Worm (Caenorhabditis elegans) whole organism, late embryonic: Measurements from ENCODE around the gene nhr-236.

Experiments used
- C08G9.2 ChIP-seq: sonication (generic microtip); optimal IDR thresholded peaks from 2 replicates; lab custom pipeline; 2016; ENCODE audit warnings: mild to moderate bottlenecking, missing genetic modification characterization, moderate library complexity, missing compliant biosample characterization
- C38D4.7 ChIP-seq: fragments of 200-800 bp; sonication (Bioruptor generic); optimal IDR thresholded peaks from 2 replicates; lab custom pipeline; 2018; ENCODE audit warnings: mild to moderate bottlenecking, missing genetic modification characterization, moderate library complexity, missing compliant biosample characterization
- T23F11.4 ChIP-seq: fragments of 200-800 bp; sonication (Bioruptor generic); optimal IDR thresholded peaks from 2 replicates; lab custom pipeline; 2018; ENCODE audit warnings: mild to moderate bottlenecking, missing genetic modification characterization, missing compliant biosample characterization
- ahr-1 ChIP-seq: sonication (generic microtip); optimal IDR thresholded peaks from 2 replicates; lab custom pipeline; 2016; ENCODE audit warnings: missing genetic modification characterization, missing compliant biosample characterization
- ceh-18 ChIP-seq: sonication (generic microtip); optimal IDR thresholded peaks from 2 replicates; lab custom pipeline; 2016; ENCODE audit warnings: missing genetic modification characterization, missing compliant biosample characterization
- ceh-2 ChIP-seq: sonication (generic microtip); optimal IDR thresholded peaks from 2 replicates; lab custom pipeline; 2016; ENCODE audit warnings: missing genotype, missing genetic modification characterization, missing compliant biosample characterization
- ceh-22 ChIP-seq: sonication (generic microtip); optimal IDR thresholded peaks from 2 replicates; lab custom pipeline; 2017; ENCODE audit warnings: missing biosample characterization, missing genetic modification characterization
- ceh-24 ChIP-seq: sonication (generic microtip); optimal IDR thresholded peaks from 2 replicates; lab custom pipeline; 2016; ENCODE audit warnings: mild to moderate bottlenecking, missing genetic modification characterization, missing compliant biosample characterization
- ceh-31 ChIP-seq: sonication (generic microtip); optimal IDR thresholded peaks from 2 replicates; lab custom pipeline; 2016; ENCODE audit warnings: missing genetic modification characterization, missing compliant biosample characterization
- ceh-45 ChIP-seq: fragments of 200-800 bp; sonication (Bioruptor generic); IDR thresholded peaks from 2 replicates; pipeline ENCODE4 v1.3.6; 2022; ENCODE audit warnings: missing genetic modification reagents, missing genetic modification characterization, missing compliant biosample characterization
- ceh-6 ChIP-seq: fragments of 200-800 bp; sonication (Bioruptor generic); optimal IDR thresholded peaks from 2 replicates; lab custom pipeline; 2018; ENCODE audit warnings: mild to moderate bottlenecking, missing genetic modification characterization, missing compliant biosample characterization
- ceh-9 ChIP-seq: sonication (generic microtip); optimal IDR thresholded peaks from 2 replicates; lab custom pipeline; 2016; ENCODE audit warnings: mild to moderate bottlenecking, missing genetic modification characterization, inconsistent platforms, missing compliant biosample characterization
- che-1 ChIP-seq: sonication (generic microtip); optimal IDR thresholded peaks from 2 replicates; lab custom pipeline; 2016; ENCODE audit warnings: mild to moderate bottlenecking, missing genetic modification characterization, missing compliant biosample characterization
- dmd-4 ChIP-seq: sonication (generic microtip); optimal IDR thresholded peaks from 2 replicates; lab custom pipeline; 2016; ENCODE audit warnings: borderline replicate concordance, missing genetic modification characterization, missing compliant biosample characterization
- elt-2 ChIP-seq: sonication (generic microtip); optimal IDR thresholded peaks from 2 replicates; lab custom pipeline; 2016; ENCODE audit warnings: missing genetic modification reagents, missing genetic modification characterization, missing compliant biosample characterization
- elt-4 ChIP-seq: sonication (generic microtip); optimal IDR thresholded peaks from 2 replicates; lab custom pipeline; 2016; ENCODE audit warnings: missing genetic modification characterization, missing compliant biosample characterization
- eyg-1 ChIP-seq: sonication (generic microtip); optimal IDR thresholded peaks from 2 replicates; lab custom pipeline; 2016; ENCODE audit warnings: missing genotype, missing genetic modification characterization, missing compliant biosample characterization
- fkh-10 ChIP-seq: fragments of 150-350 bp; optimal IDR thresholded peaks from 2 replicates; lab custom pipeline; 2014; ENCODE audit warnings: missing biosample characterization, missing genetic modification reagents, missing genetic modification characterization
- fkh-6 ChIP-seq: sonication (generic microtip); optimal IDR thresholded peaks from 2 replicates; lab custom pipeline; 2016; ENCODE audit warnings: missing genetic modification characterization, missing compliant biosample characterization
- hlh-8 ChIP-seq: sonication (generic microtip); optimal IDR thresholded peaks from 2 replicates; lab custom pipeline; 2016; ENCODE audit warnings: missing genotype, missing genetic modification characterization, missing compliant biosample characterization
- lim-6 ChIP-seq: sonication (generic microtip); optimal IDR thresholded peaks from 2 replicates; lab custom pipeline; 2016; ENCODE audit warnings: missing genetic modification characterization, missing compliant biosample characterization
- madf-2 ChIP-seq: sonication (generic microtip); optimal IDR thresholded peaks from 2 replicates; lab custom pipeline; 2017; ENCODE audit warnings: missing genetic modification characterization, missing compliant biosample characterization
- nfya-1 ChIP-seq: sonication (generic microtip); optimal IDR thresholded peaks from 2 replicates; lab custom pipeline; 2017; ENCODE audit warnings: missing genetic modification characterization, mild to moderate bottlenecking, missing compliant biosample characterization, antibody characterized with exemption, moderate library complexity
- pag-3 ChIP-seq: sonication (generic microtip); optimal IDR thresholded peaks from 2 replicates; lab custom pipeline; 2016; ENCODE audit warnings: missing compliant biosample characterization, missing genetic modification characterization, borderline replicate concordance
- pat-9 ChIP-seq: fragments of 200-800 bp; sonication (Bioruptor generic); optimal IDR thresholded peaks from 2 replicates; lab custom pipeline; 2018; ENCODE audit warnings: mild to moderate bottlenecking, missing genetic modification characterization, moderate library complexity, missing compliant biosample characterization
- pha-2 ChIP-seq: sonication (generic microtip); optimal IDR thresholded peaks from 2 replicates; lab custom pipeline; 2017; ENCODE audit warnings: mild to moderate bottlenecking, missing genetic modification characterization, missing compliant biosample characterization
- pros-1 ChIP-seq: fragments of 150-350 bp; optimal IDR thresholded peaks from 2 replicates; lab custom pipeline; 2014; ENCODE audit warnings: missing biosample characterization, missing genetic modification reagents, missing genetic modification characterization
- sdc-2 ChIP-seq: sonication (generic microtip); optimal IDR thresholded peaks from 2 replicates; lab custom pipeline; 2016; ENCODE audit warnings: missing genotype, missing genetic modification characterization, missing compliant biosample characterization
- sox-4 ChIP-seq: sonication (generic microtip); optimal IDR thresholded peaks from 2 replicates; lab custom pipeline; 2017; ENCODE audit warnings: mild to moderate bottlenecking, missing genetic modification characterization, inconsistent platforms, missing compliant biosample characterization
- syd-9 ChIP-seq: sonication (generic microtip); optimal IDR thresholded peaks from 2 replicates; lab custom pipeline; 2016; ENCODE audit warnings: mild to moderate bottlenecking, missing genetic modification characterization, moderate library complexity, missing compliant biosample characterization
- tbx-2 ChIP-seq: sonication (generic microtip); optimal IDR thresholded peaks from 2 replicates; lab custom pipeline; 2016; ENCODE audit warnings: missing genetic modification characterization, missing compliant biosample characterization
- ttx-3 ChIP-seq: sonication (generic microtip); optimal IDR thresholded peaks from 2 replicates; lab custom pipeline; 2016; ENCODE audit warnings: missing genetic modification reagents, missing genetic modification characterization, missing compliant biosample characterization
- unc-3 ChIP-seq, 2 experiments: fragments of 200-800 bp in 1 of 2; sonication (Bioruptor generic) in 1 of 2; sonication (generic microtip) in 1 of 2; conservative IDR thresholded peaks in 1 of 2; optimal IDR thresholded peaks in 1 of 2; 2 replicates each; pipeline versions ENCODE4 v1.3.6 to Lab custom; 2016 to 2022; ENCODE audit warnings: missing compliant biosample characterization in 2 of 2, missing genetic modification characterization in 2 of 2, missing genetic modification reagents in 1 of 2
- unc-55 ChIP-seq: sonication (generic microtip); optimal IDR thresholded peaks from 2 replicates; lab custom pipeline; 2017; ENCODE audit warnings: missing biosample characterization, missing genetic modification reagents, missing genetic modification characterization
- unc-86 ChIP-seq: sonication (generic microtip); optimal IDR thresholded peaks from 2 replicates; lab custom pipeline; 2016; ENCODE audit warnings: missing genetic modification characterization, missing compliant biosample characterization
- ztf-16 ChIP-seq: sonication (generic microtip); optimal IDR thresholded peaks from 2 replicates; lab custom pipeline; 2017; ENCODE audit warnings: missing genetic modification characterization, missing compliant biosample characterization

nhr-236 gene

ce11 chrIV:2298388-2298787 lies 31.1 kb downstream of the nhr-236 start:
- no peak for TF ChIP-seq ahr-1 (tag; lab: Kevin White, UChicago)
- no peak for TF ChIP-seq unc-55 (GFP tag; lab: Kevin White, UChicago)
- no peak for TF ChIP-seq syd-9
- no peak for TF ChIP-seq dmd-4
- no peak for TF ChIP-seq ceh-22 (tag; lab: Kevin White, UChicago)
- no peak for TF ChIP-seq unc-86 (tag; lab: Kevin White, UChicago)
- TF ChIP-seq fkh-10 (GFP tag; lab: Kevin White, UChicago), result no peak
- no peak for TF ChIP-seq eyg-1 (tag; lab: Kevin White, UChicago)
- TF ChIP-seq ceh-2 (tag; lab: Kevin White, UChicago), result no peak
- TF ChIP-seq elt-4 (tag; lab: Kevin White, UChicago), result no peak
- no peak for TF ChIP-seq ttx-3 (tag; lab: Kevin White, UChicago)
- no peak for TF ChIP-seq lim-6
- no peak for TF ChIP-seq C08G9.2 (tag; lab: Kevin White, UChicago)
- no peak for TF ChIP-seq unc-3 (GFP tag; conservative IDR thresholded peaks at IDR 0.05; lab: Robert Waterston, UW)
- TF ChIP-seq unc-3 (tag; optimal IDR thresholded peaks at IDR 0.05; lab: Kevin White, UChicago), result no peak
- no peak for TF ChIP-seq C38D4.7 (GFP tag; lab: Kevin White, UChicago)
- TF ChIP-seq pros-1 (tag; lab: Kevin White, UChicago), result no peak
- no peak for TF ChIP-seq sdc-2 (tag; lab: Kevin White, UChicago)
- no peak for TF ChIP-seq T23F11.4

ce11 chrIV:2296639-2297038 lies 32.8 kb downstream of the nhr-236 start:
- TF ChIP-seq unc-55 (GFP tag; lab: Kevin White, UChicago), result peak; percentile 61
- TF ChIP-seq C08G9.2 (tag; lab: Kevin White, UChicago), result no peak
- no peak for TF ChIP-seq pat-9 (tag; lab: Kevin White, UChicago)

ce11 chrIV:2292119-2292518 lies 37.3 kb downstream of the nhr-236 start:
- TF ChIP-seq ceh-9 (tag; lab: Kevin White, UChicago), result no peak
- TF ChIP-seq elt-4 (tag; lab: Kevin White, UChicago), result no peak
- TF ChIP-seq lim-6, result no peak
- TF ChIP-seq madf-2 (tag; lab: Kevin White, UChicago), result no peak
- no peak for TF ChIP-seq T23F11.4
- TF ChIP-seq pha-2 (tag; lab: Kevin White, UChicago), result no peak
- no peak for TF ChIP-seq pag-3 (tag; lab: Kevin White, UChicago)
- no peak for TF ChIP-seq ceh-24 (tag; lab: Kevin White, UChicago)
- TF ChIP-seq ceh-45 (GFP tag; lab: Robert Waterston, UW), result no peak
- no peak for TF ChIP-seq ceh-31
- no peak for TF ChIP-seq ceh-6 (GFP tag; lab: Kevin White, UChicago)
- TF ChIP-seq fkh-6 (tag; lab: Kevin White, UChicago), result no peak
- no peak for TF ChIP-seq che-1
- TF ChIP-seq sox-4 (tag; lab: Kevin White, UChicago), result no peak
- TF ChIP-seq elt-2, result no peak
- no peak for TF ChIP-seq ztf-16
- no peak for TF ChIP-seq nfya-1 (tag; lab: Kevin White, UChicago)
- TF ChIP-seq hlh-8 (tag; lab: Kevin White, UChicago), result no peak
- TF ChIP-seq, all 69 proteins: peak for 0

- TF ChIP-seq ceh-18 (no peak), elt-2 (peak; percentile 45), tbx-2 (tag; lab: Kevin White, UChicago) (no peak)
Measured at ce11 chrIV:2284462-2285047, 44.9 kb downstream of the nhr-236 start.
